Worm (Caenorhabditis elegans) whole organism, young adult: ENCODE data around the gene srbc-66.

ENCODE experiments used
- B0019.2 ChIP-seq: fragments of 200-800 bp; sonication (Bioruptor generic); conservative IDR thresholded peaks from 2 replicates; pipeline ENCODE4 v1.3.6; 2022; ENCODE audit warnings: missing genetic modification reagents, missing genetic modification characterization, missing compliant biosample characterization
- F10E7.11 ChIP-seq: sonication (generic microtip); optimal IDR thresholded peaks from 2 replicates; lab custom pipeline; 2017; ENCODE audit warnings: mild to moderate bottlenecking, missing genetic modification characterization, moderate library complexity, missing compliant biosample characterization
- F39B2.1 ChIP-seq: fragments of 200-800 bp; sonication (Bioruptor generic); IDR thresholded peaks from 2 replicates; pipeline ENCODE4 v1.3.6; 2022; ENCODE audit warnings: missing genetic modification reagents, missing genetic modification characterization, missing compliant biosample characterization
- F52B5.7 ChIP-seq: sonication (generic microtip); optimal IDR thresholded peaks from 2 replicates; lab custom pipeline; 2016; ENCODE audit warnings: mild to moderate bottlenecking, missing genetic modification characterization, missing compliant biosample characterization
- F57A8.1 ChIP-seq: fragments of 200-800 bp; sonication (Bioruptor generic); optimal IDR thresholded peaks from 2 replicates; lab custom pipeline; 2018; ENCODE audit warnings: mild to moderate bottlenecking, missing genetic modification characterization, moderate library complexity, missing compliant biosample characterization
- K12H6.12 ChIP-seq: fragments of 200-800 bp; sonication (Bioruptor generic); optimal IDR thresholded peaks from 2 replicates; lab custom pipeline; 2018; ENCODE audit warnings: mild to moderate bottlenecking, missing genetic modification characterization, missing compliant biosample characterization
- T26A5.8 ChIP-seq: sonication (generic microtip); optimal IDR thresholded peaks from 2 replicates; lab custom pipeline; 2016; ENCODE audit warnings: missing genetic modification characterization, missing compliant biosample characterization
- ama-1 ChIP-seq, 3 experiments: fragments of 150-350 bp in 1 of 3; sonication (generic microtip) in 2 of 3; optimal IDR thresholded peaks; 2 replicates each; lab custom pipeline; 2014 to 2018; ENCODE audit warnings: missing biosample characterization in 2 of 3, missing genetic modification characterization in 2 of 3, missing genetic modification reagents in 2 of 3
- athp-1 ChIP-seq: sonication (generic microtip); optimal IDR thresholded peaks from 2 replicates; lab custom pipeline; 2017; ENCODE audit warnings: mild to moderate bottlenecking, missing genetic modification characterization, missing compliant biosample characterization
- attf-5 ChIP-seq: fragments of 200-800 bp; sonication (Bioruptor generic); optimal IDR thresholded peaks from 2 replicates; lab custom pipeline; 2018; ENCODE audit warnings: mild to moderate bottlenecking, missing genetic modification characterization, missing compliant biosample characterization
- bed-1 ChIP-seq: fragments of 200-800 bp; sonication (Bioruptor generic); IDR thresholded peaks from 2 replicates; pipeline ENCODE4 v1.3.6; 2022; ENCODE audit warnings: missing genetic modification reagents, missing genetic modification characterization, missing compliant biosample characterization
- bed-2 ChIP-seq: fragments of 200-800 bp; sonication (Bioruptor generic); IDR thresholded peaks from 2 replicates; pipeline ENCODE4 v1.3.6; 2022; ENCODE audit warnings: missing genetic modification reagents, missing genetic modification characterization, missing compliant biosample characterization
- ceh-91 ChIP-seq: fragments of 200-800 bp; sonication (Bioruptor generic); IDR thresholded peaks from 2 replicates; pipeline ENCODE4 v1.3.6; 2022; ENCODE audit warnings: missing genetic modification reagents, missing genetic modification characterization, missing compliant biosample characterization
- ekl-4 ChIP-seq: fragments of 200-800 bp; sonication (Bioruptor generic); IDR thresholded peaks from 2 replicates; pipeline ENCODE4 v1.3.6; 2022; ENCODE audit warnings: missing genetic modification reagents, missing genetic modification characterization, missing compliant biosample characterization
- fkh-3 ChIP-seq: sonication (generic microtip); optimal IDR thresholded peaks from 2 replicates; lab custom pipeline; 2016; ENCODE audit warnings: mild to moderate bottlenecking, missing genetic modification characterization, missing compliant biosample characterization
- gei-17 ChIP-seq: fragments of 200-800 bp; sonication (Bioruptor generic); optimal IDR thresholded peaks from 2 replicates; lab custom pipeline; 2018; ENCODE audit warnings: mild to moderate bottlenecking, missing genetic modification characterization, missing compliant biosample characterization
- him-1 ChIP-seq: sonication (generic microtip); optimal IDR thresholded peaks from 2 replicates; lab custom pipeline; 2016; ENCODE audit warnings: missing genotype, missing genetic modification reagents, missing genetic modification characterization, missing compliant biosample characterization
- hlh-12 ChIP-seq: sonication (generic microtip); optimal IDR thresholded peaks from 2 replicates; lab custom pipeline; 2016; ENCODE audit warnings: missing genetic modification characterization, missing compliant biosample characterization
- hlh-26 ChIP-seq: fragments of 200-800 bp; sonication (Bioruptor generic); conservative IDR thresholded peaks from 2 replicates; pipeline ENCODE4 v1.3.6; 2022; ENCODE audit warnings: missing genetic modification reagents, missing genetic modification characterization, missing compliant biosample characterization
- hmg-1.2 ChIP-seq: fragments of 200-800 bp; sonication (Bioruptor generic); IDR thresholded peaks from 2 replicates; pipeline ENCODE4 v1.3.6; 2022; ENCODE audit warnings: missing genetic modification reagents, missing genetic modification characterization, missing compliant biosample characterization
- hmg-20 ChIP-seq: fragments of 200-800 bp; sonication (Bioruptor generic); IDR thresholded peaks from 2 replicates; pipeline ENCODE4 v1.3.6; 2022; ENCODE audit warnings: missing genetic modification reagents, missing genetic modification characterization, missing compliant biosample characterization
- let-607 ChIP-seq, 2 experiments: fragments of 200-800 bp in 1 of 2; sonication (Bioruptor generic) in 1 of 2; sonication (generic microtip) in 1 of 2; optimal IDR thresholded peaks; 2 replicates each; lab custom pipeline; 2016 to 2018; ENCODE audit warnings: mild to moderate bottlenecking in 2 of 2, missing compliant biosample characterization in 2 of 2, missing genetic modification characterization in 2 of 2, moderate library complexity in 2 of 2, missing genotype in 1 of 2
- madf-8 ChIP-seq: fragments of 200-800 bp; sonication (Bioruptor generic); conservative IDR thresholded peaks from 2 replicates; pipeline ENCODE4 v1.3.6; 2022; ENCODE audit warnings: missing genetic modification reagents, missing genetic modification characterization, missing compliant biosample characterization
- mel-28 ChIP-seq: sonication (generic microtip); optimal IDR thresholded peaks from 2 replicates; lab custom pipeline; 2016; ENCODE audit warnings: borderline replicate concordance, mild to moderate bottlenecking, missing genetic modification characterization, missing compliant biosample characterization
- mes-4 ChIP-seq: sonication (generic microtip); optimal IDR thresholded peaks from 2 replicates; lab custom pipeline; 2016; ENCODE audit warnings: missing genotype, missing genetic modification characterization, missing compliant biosample characterization
- nfya-2 ChIP-seq: fragments of 200-800 bp; sonication (Bioruptor generic); IDR thresholded peaks from 2 replicates; pipeline ENCODE4 v1.3.6; 2022; ENCODE audit warnings: missing genetic modification reagents, missing genetic modification characterization, missing compliant biosample characterization
- nfyb-1 ChIP-seq: fragments of 200-800 bp; sonication (Bioruptor generic); IDR thresholded peaks from 2 replicates; pipeline ENCODE4 v1.3.6; 2022; ENCODE audit warnings: missing genetic modification reagents, missing genetic modification characterization, missing compliant biosample characterization
- pbrm-1 ChIP-seq: fragments of 200-800 bp; sonication (Bioruptor generic); IDR thresholded peaks from 2 replicates; pipeline ENCODE4 v1.3.6; 2022; ENCODE audit warnings: missing genetic modification reagents, missing genetic modification characterization, missing compliant biosample characterization
- repo-1 ChIP-seq: sonication (generic microtip); optimal IDR thresholded peaks from 2 replicates; lab custom pipeline; 2017; ENCODE audit warnings: mild to moderate bottlenecking, missing genetic modification characterization, missing compliant biosample characterization
- rpc-1 ChIP-seq, 2 experiments: fragments of 150-350 bp in 1 of 2; sonication (generic microtip) in 1 of 2; optimal IDR thresholded peaks; 2 replicates each; lab custom pipeline; 2014 to 2018; ENCODE audit warnings: missing biosample characterization in 1 of 2, missing genetic modification characterization in 1 of 2, missing genetic modification reagents in 1 of 2, missing genotype in 1 of 2
- sdz-38 ChIP-seq: sonication (generic microtip); optimal IDR thresholded peaks from 2 replicates; lab custom pipeline; 2016; ENCODE audit warnings: missing genotype, missing genetic modification characterization, missing compliant biosample characterization
- sea-2 ChIP-seq: fragments of 200-800 bp; sonication (Bioruptor generic); IDR thresholded peaks from 2 replicates; pipeline ENCODE4 v1.3.6; 2022; ENCODE audit warnings: missing genetic modification characterization, missing compliant biosample characterization
- snpc-4 ChIP-seq, 5 experiments: fragments of 150-350 bp in 1 of 5; sonication (generic microtip) in 4 of 5; optimal IDR thresholded peaks; 2 replicates each; lab custom pipeline; 2014 to 2018; ENCODE audit warnings: missing genetic modification characterization in 5 of 5, missing biosample characterization in 3 of 5, antibody characterized with exemption in 2 of 5, mild to moderate bottlenecking in 2 of 5, missing compliant biosample characterization in 2 of 5, missing genotype in 2 of 5, moderate library complexity in 2 of 5, missing genetic modification reagents in 1 of 5
- somi-1 ChIP-seq: fragments of 200-800 bp; sonication (Bioruptor generic); optimal IDR thresholded peaks from 2 replicates; lab custom pipeline; 2018; ENCODE audit warnings: mild to moderate bottlenecking, missing genetic modification characterization, missing compliant biosample characterization
- sptf-2 ChIP-seq: fragments of 200-800 bp; sonication (Bioruptor generic); optimal IDR thresholded peaks from 2 replicates; lab custom pipeline; 2018; ENCODE audit warnings: mild to moderate bottlenecking, missing genetic modification characterization, missing compliant biosample characterization
- tbx-9 ChIP-seq: sonication (generic microtip); optimal IDR thresholded peaks from 2 replicates; lab custom pipeline; 2016; ENCODE audit warnings: borderline replicate concordance, missing genetic modification characterization, inconsistent platforms, missing compliant biosample characterization
- unc-130 ChIP-seq: sonication (generic microtip); optimal IDR thresholded peaks from 2 replicates; lab custom pipeline; 2016; ENCODE audit warnings: missing genetic modification reagents, missing genetic modification characterization, missing compliant biosample characterization
- unc-62 ChIP-seq: fragments of 150-350 bp; optimal IDR thresholded peaks from 2 replicates; lab custom pipeline; 2014; ENCODE audit warnings: missing biosample characterization, missing genetic modification reagents, missing genetic modification characterization
- zim-3 ChIP-seq: sonication (generic microtip); optimal IDR thresholded peaks from 2 replicates; lab custom pipeline; 2017; ENCODE audit warnings: mild to moderate bottlenecking, missing genetic modification characterization, moderate library complexity, missing compliant biosample characterization
- ztf-18 ChIP-seq: sonication (generic microtip); optimal IDR thresholded peaks from 2 replicates; lab custom pipeline; 2016; ENCODE audit warnings: missing genotype, mild to moderate bottlenecking, missing genetic modification characterization, missing compliant biosample characterization
- ztf-22 ChIP-seq: fragments of 200-800 bp; sonication (Bioruptor generic); optimal IDR thresholded peaks from 2 replicates; lab custom pipeline; 2018; ENCODE audit warnings: mild to moderate bottlenecking, missing genetic modification characterization, moderate library complexity, missing compliant biosample characterization

Gene srbc-66

DNA sequence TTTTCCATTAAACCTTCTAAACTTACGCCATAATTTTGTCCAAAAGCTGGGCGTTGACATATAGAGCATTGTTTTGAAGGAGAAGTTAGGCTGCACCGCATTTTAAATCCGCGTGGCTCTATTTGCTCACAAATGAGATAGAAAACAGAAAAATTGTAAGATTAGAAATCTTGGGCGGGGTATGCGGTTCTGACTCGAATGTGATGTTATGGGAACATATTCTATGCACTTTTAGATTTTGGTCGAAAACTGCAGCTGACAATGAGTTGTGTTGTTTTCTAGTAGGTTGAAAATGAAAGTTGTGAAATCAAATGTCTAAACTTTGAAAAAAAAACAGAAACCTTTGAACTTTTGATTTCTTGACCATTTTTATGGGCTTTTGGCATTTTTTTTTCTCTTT, 12.8 kb downstream of the srbc-66 start, which contains the start of gene nhr-222:
Gene nhr-222 (minus strand): TSS at position 101 of the 400 bp plus-strand sequence.
- TF ChIP-seq rpc-1 (optimal IDR thresholded peaks at IDR 0.05; lab: Kevin White, UChicago) (no peak), rpc-1 (tag; optimal IDR thresholded peaks at IDR 0.05; lab: Kevin White, UChicago) (no peak), snpc-4 (GFP tag; optimal IDR thresholded peaks at IDR 0.05; lab: Kevin White, UChicago) (no peak), snpc-4 (tag; optimal IDR thresholded peaks at IDR 0.05; lab: Kevin White, UChicago) (no peak), sptf-2 (no peak), gei-17 (GFP tag; lab: Kevin White, UChicago) (no peak)

DNA sequence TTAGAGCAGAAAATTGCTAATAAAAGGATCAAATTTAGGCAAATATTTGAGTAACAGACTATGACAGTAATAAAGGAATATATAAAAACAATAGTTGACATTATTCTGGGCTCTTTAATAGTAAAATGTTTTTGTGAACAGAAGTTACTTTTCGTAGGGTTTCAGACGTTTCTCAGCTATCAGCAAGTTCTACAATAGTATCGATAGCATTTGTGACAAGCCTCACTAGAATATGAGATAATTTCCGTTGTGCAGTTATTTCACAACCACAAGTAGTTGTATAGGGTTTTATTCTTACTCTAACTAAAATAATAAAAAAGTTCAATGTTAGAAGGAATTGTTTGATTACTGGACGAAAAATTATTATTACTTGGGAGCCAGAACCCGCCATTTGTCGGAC, 16.0 kb downstream of the srbc-66 start, which contains the start of gene srbc-68:
Gene srbc-68 (minus strand): TSS at position 101 of the 400 bp plus-strand sequence.
- no peak for TF ChIP-seq sdz-38
- no peak for TF ChIP-seq ceh-91
- TF ChIP-seq F10E7.11 (tag; lab: Kevin White, UChicago), result no peak
- TF ChIP-seq athp-1 (tag; lab: Kevin White, UChicago), result no peak
- no peak for TF ChIP-seq bed-2 (GFP tag; lab: Robert Waterston, UW)
- no peak for TF ChIP-seq hlh-12
- TF ChIP-seq hlh-26, result no peak
- no peak for TF ChIP-seq F57A8.1 (GFP tag; lab: Kevin White, UChicago)
- TF ChIP-seq madf-8, result no peak
- TF ChIP-seq fkh-3, result no peak

DNA sequence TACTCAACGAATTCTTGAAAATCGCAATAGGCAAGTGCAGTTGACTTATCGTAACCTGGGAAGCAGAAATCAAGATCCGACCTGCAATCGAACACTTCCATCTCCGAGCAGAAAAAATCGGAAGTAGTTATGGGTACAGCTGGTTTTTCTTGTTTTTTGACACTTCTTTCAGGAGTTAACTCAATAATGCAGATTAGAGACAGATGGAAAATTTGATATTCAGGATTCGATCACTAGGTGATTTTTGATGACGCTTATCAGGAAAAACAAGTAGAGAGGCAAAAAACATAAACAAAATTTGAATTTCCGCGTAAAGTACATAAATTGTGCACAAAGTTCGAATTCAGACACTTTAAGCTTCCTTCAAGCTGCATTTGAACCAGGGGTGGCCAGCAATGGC, 18.3 kb downstream of the srbc-66 start, which contains the start of gene srw-130:
Gene srw-130 (minus strand): TSS at position 101 of the 400 bp plus-strand sequence.
- no peak for TF ChIP-seq F52B5.7
- TF ChIP-seq bed-1 (GFP tag; lab: Robert Waterston, UW), result no peak
- no peak for TF ChIP-seq gei-17 (GFP tag; lab: Kevin White, UChicago)
- TF ChIP-seq nfya-2 (GFP tag; lab: Robert Waterston, UW), result no peak
- no peak for TF ChIP-seq hmg-20 (GFP tag; lab: Robert Waterston, UW)
- no peak for TF ChIP-seq T26A5.8 (tag; lab: Kevin White, UChicago)
- TF ChIP-seq sdz-38, result no peak
- TF ChIP-seq ztf-18 (tag; lab: Kevin White, UChicago), result no peak
- no peak for TF ChIP-seq ztf-22
- TF ChIP-seq sea-2 (GFP tag; lab: Robert Waterston, UW), result no peak
- no peak for TF ChIP-seq mel-28 (tag; lab: Kevin White, UChicago)
- no peak for TF ChIP-seq unc-62 (GFP tag; lab: Kevin White, UChicago)
- no peak for TF ChIP-seq let-607 (tag; optimal IDR thresholded peaks at IDR 0.05; lab: Kevin White, UChicago)
- TF ChIP-seq B0019.2 (GFP tag; lab: Robert Waterston, UW), result no peak
- no peak for TF ChIP-seq hmg-1.2 (GFP tag; lab: Robert Waterston, UW)
- TF ChIP-seq tbx-9 (tag; lab: Kevin White, UChicago), result no peak
- TF ChIP-seq unc-130 (GFP tag; lab: Kevin White, UChicago), result no peak
- no peak for TF ChIP-seq repo-1
- no peak for TF ChIP-seq him-1 (tag; lab: Kevin White, UChicago)
- no peak for TF ChIP-seq pbrm-1

DNA sequence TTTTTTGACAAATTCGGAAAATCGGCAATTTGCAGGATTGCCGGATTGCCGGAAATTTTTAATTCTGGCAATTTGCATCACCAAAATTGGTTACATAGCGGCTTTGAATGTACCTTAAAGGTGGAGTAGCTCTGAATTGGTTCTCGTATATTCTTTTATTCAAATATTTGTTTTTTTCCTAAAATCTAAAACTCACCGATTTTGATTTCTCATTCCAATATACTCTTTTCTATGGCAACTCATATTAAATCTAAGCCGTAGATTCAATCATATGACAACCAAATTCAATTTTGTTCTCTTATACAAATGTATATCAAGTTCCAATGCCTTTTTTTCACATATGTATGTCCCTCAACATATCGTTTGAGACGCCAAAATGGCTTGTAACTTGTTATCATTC, 19.1 kb downstream of the srbc-66 start, which contains the start of gene sri-21:
Gene sri-21 (plus strand): TSS at position 301 of the 400 bp plus-strand sequence.
- TF ChIP-seq ekl-4 (GFP tag; lab: Robert Waterston, UW), result no peak
- TF ChIP-seq attf-5 (GFP tag; lab: Kevin White, UChicago), result no peak
- no peak for TF ChIP-seq rpc-1 (optimal IDR thresholded peaks at IDR 0.05; lab: Kevin White, UChicago)
- no peak for TF ChIP-seq rpc-1 (tag; optimal IDR thresholded peaks at IDR 0.05; lab: Kevin White, UChicago)
- no peak for TF ChIP-seq ama-1 (optimal IDR thresholded peaks at IDR 0.05; lab: Kevin White, UChicago)
- no peak for TF ChIP-seq ama-1 (GFP tag; optimal IDR thresholded peaks at IDR 0.05; lab: Kevin White, UChicago)
- no peak for TF ChIP-seq nfyb-1
- TF ChIP-seq F39B2.1 (GFP tag; lab: Robert Waterston, UW), result no peak
- no peak for TF ChIP-seq mes-4 (tag; lab: Kevin White, UChicago)
- TF ChIP-seq zim-3 (tag; lab: Kevin White, UChicago), result no peak
- TF ChIP-seq sea-2 (GFP tag; lab: Robert Waterston, UW), result no peak
- TF ChIP-seq K12H6.12 (tag; lab: Kevin White, UChicago), result no peak
- TF ChIP-seq somi-1 (GFP tag; lab: Kevin White, UChicago), result no peak
- no peak for TF ChIP-seq nfya-2 (GFP tag; lab: Robert Waterston, UW)
- TF ChIP-seq, all 124 proteins: peak for 0
